Worm (Caenorhabditis elegans) whole organism, L1 larva: ENCODE measurements around the gene srsy-2.

Experiments
- aly-2 ChIP-seq: fragments of 150-350 bp; optimal IDR thresholded peaks from 2 replicates; lab custom pipeline; 2014; ENCODE audit warnings: missing biosample characterization, missing genetic modification characterization
- ceh-82 ChIP-seq, 3 experiments: fragments of 150-350 bp in 1 of 3; sonication (generic microtip) in 2 of 3; optimal IDR thresholded peaks; 2 replicates each; lab custom pipeline; 2014 to 2017; ENCODE audit warnings: missing biosample characterization in 3 of 3, missing genetic modification characterization in 3 of 3
- fkh-4 ChIP-seq: sonication (generic microtip); optimal IDR thresholded peaks from 2 replicates; lab custom pipeline; 2016; ENCODE audit warnings: missing compliant biosample characterization, missing genetic modification characterization, borderline replicate concordance
- isw-1 ChIP-seq: fragments of 200-800 bp; sonication (Bioruptor generic); IDR thresholded peaks from 2 replicates; pipeline ENCODE4 v1.3.6; 2022; ENCODE audit warnings: missing genetic modification characterization, missing compliant biosample characterization
- lin-15B ChIP-seq: fragments of 150-350 bp; sonication (generic microtip); optimal IDR thresholded peaks from 3 replicates; lab custom pipeline; 2014; ENCODE audit warnings: missing biosample characterization, missing genetic modification characterization
- mdl-1 ChIP-seq, 2 experiments: fragments of 150-350 bp; optimal IDR thresholded peaks; 2 replicates each; lab custom pipeline; 2014 to 2017; ENCODE audit warnings: missing biosample characterization in 2 of 2, missing genetic modification characterization in 2 of 2, inconsistent platforms in 1 of 2
- nhr-11 ChIP-seq: fragments of 150-350 bp; optimal IDR thresholded peaks from 2 replicates; lab custom pipeline; 2014; ENCODE audit warnings: missing biosample characterization, missing genetic modification characterization
- snpc-4 ChIP-seq: fragments of 150-350 bp; optimal IDR thresholded peaks from 2 replicates; lab custom pipeline; 2014; ENCODE audit warnings: missing biosample characterization, missing genetic modification characterization

DNA sequence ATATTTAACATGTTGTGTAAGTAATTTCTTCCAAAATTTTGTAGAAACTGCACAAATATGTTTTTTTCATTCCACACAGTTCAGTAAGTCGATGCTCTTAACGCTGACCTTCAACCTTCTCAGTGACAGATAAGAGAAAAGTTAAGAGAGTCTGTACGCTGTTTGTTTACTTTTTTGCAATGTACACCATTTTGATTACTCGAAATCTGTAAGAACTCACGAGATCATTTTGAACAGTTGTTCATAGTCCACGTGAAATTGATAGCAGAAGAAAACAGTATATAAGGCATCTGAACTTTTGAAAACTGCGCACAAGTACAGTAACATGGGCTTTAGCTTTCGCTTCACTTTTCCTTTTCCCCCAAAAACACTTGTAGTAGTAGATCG is 48.2 kb downstream of the srsy-2 start:
- TF ChIP-seq isw-1 (GFP tag; lab: Robert Waterston, UW) (no peak), lin-15B (tag; lab: Kevin White, UChicago) (no peak), ceh-82 (tag; optimal IDR thresholded peaks at IDR 0.05; lab: Kevin White, UChicago) (no peak), fkh-4 (tag; lab: Kevin White, UChicago) (no peak), nhr-11 (tag; lab: Kevin White, UChicago) (no peak), mdl-1 (tag; optimal IDR thresholded peaks at IDR 0.05; lab: Kevin White, UChicago) (no peak), aly-2 (tag; lab: Kevin White, UChicago) (no peak), snpc-4 (tag; lab: Kevin White, UChicago) (no peak)
